Worm (Caenorhabditis elegans) whole organism, late embryonic: Measurements from ENCODE around the gene exl-1.

Experiments used
- C08G9.2 ChIP-seq: sonication (generic microtip); optimal IDR thresholded peaks from 2 replicates; lab custom pipeline; 2016; ENCODE audit warnings: mild to moderate bottlenecking, missing genetic modification characterization, moderate library complexity, missing compliant biosample characterization
- K02D7.2 ChIP-seq: sonication (generic microtip); optimal IDR thresholded peaks from 2 replicates; lab custom pipeline; 2017; ENCODE audit warnings: mild to moderate bottlenecking, missing genetic modification characterization, missing compliant biosample characterization
- K09A11.1 ChIP-seq: sonication (generic microtip); optimal IDR thresholded peaks from 2 replicates; lab custom pipeline; 2017; ENCODE audit warnings: antibody characterized with exemption, mild to moderate bottlenecking, missing genetic modification characterization, missing compliant biosample characterization; ENCODE audit not compliant: insufficient read depth
- T23F11.4 ChIP-seq: fragments of 200-800 bp; sonication (Bioruptor generic); optimal IDR thresholded peaks from 2 replicates; lab custom pipeline; 2018; ENCODE audit warnings: mild to moderate bottlenecking, missing genetic modification characterization, missing compliant biosample characterization
- ceh-2 ChIP-seq: sonication (generic microtip); optimal IDR thresholded peaks from 2 replicates; lab custom pipeline; 2016; ENCODE audit warnings: missing genotype, missing genetic modification characterization, missing compliant biosample characterization
- ceh-24 ChIP-seq: sonication (generic microtip); optimal IDR thresholded peaks from 2 replicates; lab custom pipeline; 2016; ENCODE audit warnings: mild to moderate bottlenecking, missing genetic modification characterization, missing compliant biosample characterization
- ceh-30 ChIP-seq: fragments of 150-350 bp; optimal IDR thresholded peaks from 2 replicates; lab custom pipeline; 2014; ENCODE audit warnings: missing biosample characterization, missing genetic modification characterization
- ceh-31 ChIP-seq: sonication (generic microtip); optimal IDR thresholded peaks from 2 replicates; lab custom pipeline; 2016; ENCODE audit warnings: missing genetic modification characterization, missing compliant biosample characterization
- ceh-34 ChIP-seq: sonication (generic microtip); optimal IDR thresholded peaks from 2 replicates; lab custom pipeline; 2016; ENCODE audit warnings: mild to moderate bottlenecking, missing genetic modification characterization, missing compliant biosample characterization
- ceh-48 ChIP-seq: sonication (generic microtip); optimal IDR thresholded peaks from 2 replicates; lab custom pipeline; 2016; ENCODE audit warnings: missing genetic modification characterization, inconsistent platforms, missing compliant biosample characterization
- ceh-6 ChIP-seq: fragments of 200-800 bp; sonication (Bioruptor generic); optimal IDR thresholded peaks from 2 replicates; lab custom pipeline; 2018; ENCODE audit warnings: mild to moderate bottlenecking, missing genetic modification characterization, missing compliant biosample characterization
- dve-1 ChIP-seq: sonication (generic microtip); optimal IDR thresholded peaks from 2 replicates; lab custom pipeline; 2017; ENCODE audit warnings: antibody characterized with exemption, mild to moderate bottlenecking, missing genetic modification characterization, missing compliant biosample characterization
- elt-2 ChIP-seq: sonication (generic microtip); optimal IDR thresholded peaks from 2 replicates; lab custom pipeline; 2016; ENCODE audit warnings: missing genetic modification reagents, missing genetic modification characterization, missing compliant biosample characterization
- fkh-10 ChIP-seq: fragments of 150-350 bp; optimal IDR thresholded peaks from 2 replicates; lab custom pipeline; 2014; ENCODE audit warnings: missing biosample characterization, missing genetic modification reagents, missing genetic modification characterization
- hlh-13 ChIP-seq: fragments of 200-800 bp; sonication (Bioruptor generic); optimal IDR thresholded peaks from 2 replicates; lab custom pipeline; 2018; ENCODE audit warnings: mild to moderate bottlenecking, missing genetic modification characterization, missing compliant biosample characterization
- hlh-15 ChIP-seq: sonication (generic microtip); optimal IDR thresholded peaks from 2 replicates; lab custom pipeline; 2016; ENCODE audit warnings: missing genetic modification characterization, missing compliant biosample characterization
- hlh-30 ChIP-seq: sonication (generic microtip); optimal IDR thresholded peaks from 2 replicates; lab custom pipeline; 2017; ENCODE audit warnings: antibody characterized with exemption, missing genetic modification characterization, missing compliant biosample characterization; ENCODE audit not compliant: insufficient read depth
- hlh-6 ChIP-seq: sonication (generic microtip); optimal IDR thresholded peaks from 2 replicates; lab custom pipeline; 2016; ENCODE audit warnings: missing genotype, missing genetic modification characterization, missing compliant biosample characterization
- hlh-8 ChIP-seq: sonication (generic microtip); optimal IDR thresholded peaks from 2 replicates; lab custom pipeline; 2016; ENCODE audit warnings: missing genotype, missing genetic modification characterization, missing compliant biosample characterization
- lim-6 ChIP-seq: sonication (generic microtip); optimal IDR thresholded peaks from 2 replicates; lab custom pipeline; 2016; ENCODE audit warnings: missing genetic modification characterization, missing compliant biosample characterization
- madf-2 ChIP-seq: sonication (generic microtip); optimal IDR thresholded peaks from 2 replicates; lab custom pipeline; 2017; ENCODE audit warnings: missing genetic modification characterization, missing compliant biosample characterization
- mec-3 ChIP-seq: sonication (generic microtip); optimal IDR thresholded peaks from 2 replicates; lab custom pipeline; 2016; ENCODE audit warnings: borderline replicate concordance, missing genetic modification characterization, missing compliant biosample characterization
- nfya-1 ChIP-seq: sonication (generic microtip); optimal IDR thresholded peaks from 2 replicates; lab custom pipeline; 2017; ENCODE audit warnings: missing genetic modification characterization, mild to moderate bottlenecking, missing compliant biosample characterization, antibody characterized with exemption, moderate library complexity
- nhr-11 ChIP-seq: fragments of 150-350 bp; optimal IDR thresholded peaks from 2 replicates; lab custom pipeline; 2014; ENCODE audit warnings: missing biosample characterization, missing genetic modification characterization
- nhr-232 ChIP-seq: sonication (generic microtip); optimal IDR thresholded peaks from 2 replicates; lab custom pipeline; 2016; ENCODE audit warnings: missing genetic modification characterization, missing compliant biosample characterization
- npax-4 ChIP-seq: sonication (generic microtip); optimal IDR thresholded peaks from 2 replicates; lab custom pipeline; 2016; ENCODE audit warnings: missing genetic modification characterization, missing compliant biosample characterization
- odd-2 ChIP-seq: sonication (generic microtip); optimal IDR thresholded peaks from 2 replicates; lab custom pipeline; 2017; ENCODE audit warnings: antibody characterized with exemption, mild to moderate bottlenecking, missing genetic modification characterization, missing compliant biosample characterization
- pag-3 ChIP-seq: sonication (generic microtip); optimal IDR thresholded peaks from 2 replicates; lab custom pipeline; 2016; ENCODE audit warnings: missing compliant biosample characterization, missing genetic modification characterization, borderline replicate concordance
- pat-9 ChIP-seq: fragments of 200-800 bp; sonication (Bioruptor generic); optimal IDR thresholded peaks from 2 replicates; lab custom pipeline; 2018; ENCODE audit warnings: mild to moderate bottlenecking, missing genetic modification characterization, moderate library complexity, missing compliant biosample characterization
- pax-1 ChIP-seq: fragments of 150-350 bp; optimal IDR thresholded peaks from 2 replicates; lab custom pipeline; 2014; ENCODE audit warnings: missing biosample characterization, missing genetic modification characterization
- pha-2 ChIP-seq: sonication (generic microtip); optimal IDR thresholded peaks from 2 replicates; lab custom pipeline; 2017; ENCODE audit warnings: mild to moderate bottlenecking, missing genetic modification characterization, missing compliant biosample characterization
- pha-4 ChIP-seq: fragments of 150-350 bp; optimal IDR thresholded peaks from 2 replicates; lab custom pipeline; 2018; ENCODE audit warnings: missing biosample characterization, missing genetic modification reagents, missing genetic modification characterization
- pqm-1 ChIP-seq: sonication (generic microtip); optimal IDR thresholded peaks from 2 replicates; lab custom pipeline; 2016; ENCODE audit warnings: missing genetic modification characterization, missing compliant biosample characterization
- ref-2 ChIP-seq: sonication (generic microtip); optimal IDR thresholded peaks from 2 replicates; lab custom pipeline; 2016; ENCODE audit warnings: missing genetic modification characterization, missing compliant biosample characterization
- rnt-1 ChIP-seq: sonication (generic microtip); optimal IDR thresholded peaks from 2 replicates; lab custom pipeline; 2016; ENCODE audit warnings: missing genetic modification characterization, missing compliant biosample characterization
- sdc-2 ChIP-seq: sonication (generic microtip); optimal IDR thresholded peaks from 2 replicates; lab custom pipeline; 2016; ENCODE audit warnings: missing genotype, missing genetic modification characterization, missing compliant biosample characterization
- sox-2 ChIP-seq: fragments of 200-800 bp; sonication (Bioruptor generic); IDR thresholded peaks from 2 replicates; pipeline ENCODE4 v1.3.6; 2022; ENCODE audit warnings: missing genetic modification reagents, missing genetic modification characterization, missing compliant biosample characterization
- sox-4 ChIP-seq: sonication (generic microtip); optimal IDR thresholded peaks from 2 replicates; lab custom pipeline; 2017; ENCODE audit warnings: mild to moderate bottlenecking, missing genetic modification characterization, inconsistent platforms, missing compliant biosample characterization
- syd-9 ChIP-seq: sonication (generic microtip); optimal IDR thresholded peaks from 2 replicates; lab custom pipeline; 2016; ENCODE audit warnings: mild to moderate bottlenecking, missing genetic modification characterization, moderate library complexity, missing compliant biosample characterization
- tbx-2 ChIP-seq: sonication (generic microtip); optimal IDR thresholded peaks from 2 replicates; lab custom pipeline; 2016; ENCODE audit warnings: missing genetic modification characterization, missing compliant biosample characterization
- tbx-7 ChIP-seq: sonication (generic microtip); optimal IDR thresholded peaks from 2 replicates; lab custom pipeline; 2016; ENCODE audit warnings: missing genotype, missing genetic modification characterization, missing compliant biosample characterization
- ttx-3 ChIP-seq: sonication (generic microtip); optimal IDR thresholded peaks from 2 replicates; lab custom pipeline; 2016; ENCODE audit warnings: missing genetic modification reagents, missing genetic modification characterization, missing compliant biosample characterization
- unc-42 ChIP-seq: sonication (generic microtip); optimal IDR thresholded peaks from 2 replicates; lab custom pipeline; 2016; ENCODE audit warnings: missing genotype, missing genetic modification characterization, missing compliant biosample characterization
- unc-55 ChIP-seq: sonication (generic microtip); optimal IDR thresholded peaks from 2 replicates; lab custom pipeline; 2017; ENCODE audit warnings: missing biosample characterization, missing genetic modification reagents, missing genetic modification characterization
- unc-86 ChIP-seq: sonication (generic microtip); optimal IDR thresholded peaks from 2 replicates; lab custom pipeline; 2016; ENCODE audit warnings: missing genetic modification characterization, missing compliant biosample characterization
- ztf-16 ChIP-seq: sonication (generic microtip); optimal IDR thresholded peaks from 2 replicates; lab custom pipeline; 2017; ENCODE audit warnings: missing genetic modification characterization, missing compliant biosample characterization

exl-1 gene

ce11 chrII:14399595-14399994 is 13.7 kb downstream of the exl-1 start (continued):
- TF ChIP-seq dve-1 (tag; lab: Kevin White, UChicago) (peak; percentile 48), ref-2 (tag; lab: Kevin White, UChicago) (no peak), hlh-15 (tag; lab: Kevin White, UChicago) (no peak), nhr-11 (tag; lab: Kevin White, UChicago) (no peak), K09A11.1 (tag; lab: Kevin White, UChicago) (no peak), ceh-2 (tag; lab: Kevin White, UChicago) (peak; percentile 45), ceh-6 (GFP tag; lab: Kevin White, UChicago) (no peak), pag-3 (tag; lab: Kevin White, UChicago) (no peak), madf-2 (no peak), nhr-232 (tag; lab: Kevin White, UChicago) (no peak), mec-3 (no peak), hlh-6 (no peak), hlh-30 (peak; percentile 97), pat-9 (tag; lab: Kevin White, UChicago) (no peak), C08G9.2 (no peak), ttx-3 (tag; lab: Kevin White, UChicago) (peak; percentile 25), ceh-48 (tag; lab: Kevin White, UChicago) (peak; percentile 39), unc-55 (no peak), odd-2 (tag; lab: Kevin White, UChicago) (no peak), hlh-8 (tag; lab: Kevin White, UChicago) (no peak), nfya-1 (peak; percentile 78), pax-1 (peak; percentile 60), pha-4 (no peak), elt-2 (tag; lab: Kevin White, UChicago) (peak; percentile 33), pqm-1 (tag; lab: Kevin White, UChicago) (no peak), ceh-24 (tag; lab: Kevin White, UChicago) (no peak), K02D7.2 (tag; lab: Kevin White, UChicago) (no peak)

- TF ChIP-seq pqm-1 (tag; lab: Kevin White, UChicago): no peak
- no peak for TF ChIP-seq unc-86 (tag; lab: Kevin White, UChicago)
- no peak for TF ChIP-seq npax-4 (tag; lab: Kevin White, UChicago)
- TF ChIP-seq ceh-6 (GFP tag; lab: Kevin White, UChicago): no peak
- TF ChIP-seq hlh-30: no peak
- TF ChIP-seq elt-2 (tag; lab: Kevin White, UChicago): no peak
- TF ChIP-seq ceh-31 (tag; lab: Kevin White, UChicago): no peak
- no peak for TF ChIP-seq T23F11.4 (GFP tag; lab: Kevin White, UChicago)
- no peak for TF ChIP-seq ztf-16 (tag; lab: Kevin White, UChicago)
- TF ChIP-seq pat-9 (tag; lab: Kevin White, UChicago): no peak
- no peak for TF ChIP-seq hlh-15 (tag; lab: Kevin White, UChicago)
- TF ChIP-seq odd-2 (tag; lab: Kevin White, UChicago): no peak
- no peak for TF ChIP-seq nhr-232 (tag; lab: Kevin White, UChicago)
- no peak for TF ChIP-seq ceh-24 (tag; lab: Kevin White, UChicago)
- no peak for TF ChIP-seq sox-2 (GFP tag; lab: Robert Waterston, UW)
- TF ChIP-seq, all 69 proteins: peak for 0
Measured at ce11 chrII:14393766-14394165, 19.5 kb downstream of the exl-1 start.

ce11 chrII:14390036-14390763 is 23.1 kb downstream of the exl-1 start, which contains the start of the genes kbp-3 and nurf-1:
TSS of gene kbp-3 (minus strand) at chrII:14390078.
TSS of gene nurf-1 (plus strand) at chrII:14390713.
- TF ChIP-seq sdc-2 (tag; lab: Kevin White, UChicago): no peak
- TF ChIP-seq hlh-15 (tag; lab: Kevin White, UChicago): no peak
- TF ChIP-seq pha-2 (tag; lab: Kevin White, UChicago): no peak
- TF ChIP-seq ceh-31 (tag; lab: Kevin White, UChicago): peak; percentile 51
- TF ChIP-seq sox-4: no peak
- TF ChIP-seq tbx-7 (tag; lab: Kevin White, UChicago): no peak
- TF ChIP-seq rnt-1: no peak
- peak; percentile 63 for TF ChIP-seq unc-42 (tag; lab: Kevin White, UChicago)
- TF ChIP-seq tbx-2 (tag; lab: Kevin White, UChicago): peak; percentile 38
- no peak for TF ChIP-seq fkh-10 (GFP tag; lab: Kevin White, UChicago)
- no peak for TF ChIP-seq lim-6 (tag; lab: Kevin White, UChicago)
- TF ChIP-seq ztf-16 (tag; lab: Kevin White, UChicago): no peak
- TF ChIP-seq T23F11.4 (GFP tag; lab: Kevin White, UChicago): no peak
- no peak for TF ChIP-seq ceh-30 (tag; lab: Kevin White, UChicago)
- no peak for TF ChIP-seq syd-9 (tag; lab: Kevin White, UChicago)
- no peak for TF ChIP-seq mec-3
- TF ChIP-seq hlh-13 (GFP tag; lab: Kevin White, UChicago): no peak
- TF ChIP-seq hlh-6: no peak
- peak; percentile 3 for TF ChIP-seq ceh-34
- peak; percentile 1 for TF ChIP-seq elt-2 (tag; lab: Kevin White, UChicago)
- peak; percentile 57 for TF ChIP-seq ceh-48 (tag; lab: Kevin White, UChicago)
- TF ChIP-seq hlh-30: no peak
- no peak for TF ChIP-seq C08G9.2
- peak; percentile 20 for TF ChIP-seq nfya-1
